Worm (Caenorhabditis elegans) whole organism, L1 larva: ENCODE data around the gene K10H10.4.

Experiments
- C16A3.4 ChIP-seq: fragments of 150-350 bp; optimal IDR thresholded peaks from 2 replicates; lab custom pipeline; 2014; ENCODE audit warnings: missing biosample characterization, missing genetic modification characterization
- C34B4.2 ChIP-seq: sonication (generic microtip); optimal IDR thresholded peaks from 2 replicates; lab custom pipeline; 2017; ENCODE audit warnings: mild to moderate bottlenecking, missing genetic modification characterization, missing compliant biosample characterization
- ceh-63 ChIP-seq: fragments of 200-800 bp; sonication (Bioruptor generic); optimal IDR thresholded peaks from 2 replicates; lab custom pipeline; 2018; ENCODE audit warnings: mild to moderate bottlenecking, missing genetic modification characterization, missing compliant biosample characterization
- ceh-8 ChIP-seq: fragments of 200-800 bp; sonication (Bioruptor generic); optimal IDR thresholded peaks from 2 replicates; lab custom pipeline; 2018; ENCODE audit warnings: mild to moderate bottlenecking, missing genetic modification characterization, moderate library complexity, missing compliant biosample characterization
- ceh-82 ChIP-seq, 3 experiments: fragments of 150-350 bp in 1 of 3; sonication (generic microtip) in 2 of 3; optimal IDR thresholded peaks; 2 replicates each; lab custom pipeline; 2014 to 2017; ENCODE audit warnings: missing biosample characterization in 3 of 3, missing genetic modification characterization in 3 of 3
- ceh-88 ChIP-seq: fragments of 200-800 bp; sonication (Bioruptor generic); IDR thresholded peaks from 2 replicates; pipeline ENCODE4 v1.3.6; 2022; ENCODE audit warnings: missing genetic modification characterization, missing compliant biosample characterization
- ces-1 ChIP-seq: fragments of 150-350 bp; optimal IDR thresholded peaks from 2 replicates; lab custom pipeline; 2014; ENCODE audit warnings: missing biosample characterization, missing genetic modification reagents, missing genetic modification characterization
- efl-1 ChIP-seq, 4 experiments: fragments of 150-350 bp; optimal IDR thresholded peaks in 3 of 4; peaks in 1 of 4; 1 replicate in 1 of 4; 2 replicates in 3 of 4; lab custom pipeline; 2014; ENCODE audit warnings: missing biosample characterization in 2 of 4, missing genetic modification characterization in 2 of 4, missing genetic modification reagents in 2 of 4
- efl-3 ChIP-seq: fragments of 200-800 bp; sonication (Bioruptor generic); optimal IDR thresholded peaks from 2 replicates; lab custom pipeline; 2018; ENCODE audit warnings: mild to moderate bottlenecking, missing genetic modification characterization, missing compliant biosample characterization
- egl-13 ChIP-seq: sonication (generic microtip); optimal IDR thresholded peaks from 2 replicates; lab custom pipeline; 2016; ENCODE audit warnings: missing genotype, missing genetic modification reagents, missing genetic modification characterization, missing compliant biosample characterization
- egl-27 ChIP-seq, 2 experiments: fragments of 150-350 bp in 1 of 2; sonication (generic microtip); optimal IDR thresholded peaks; 3 replicates each; lab custom pipeline; 2017 to 2018; ENCODE audit warnings: missing biosample characterization in 2 of 2, missing genetic modification characterization in 2 of 2, missing genetic modification reagents in 2 of 2
- fkh-8 ChIP-seq: sonication (generic microtip); optimal IDR thresholded peaks from 2 replicates; lab custom pipeline; 2016; ENCODE audit warnings: mild to moderate bottlenecking, missing genetic modification characterization, missing compliant biosample characterization
- fos-1 ChIP-seq: fragments of 150-350 bp; optimal IDR thresholded peaks from 2 replicates; lab custom pipeline; 2014; ENCODE audit warnings: missing biosample characterization, missing genetic modification characterization
- grh-1 ChIP-seq: fragments of 200-800 bp; sonication (Bioruptor generic); IDR thresholded peaks from 2 replicates; pipeline ENCODE4 v1.3.6; 2022; ENCODE audit warnings: missing genetic modification reagents, missing genetic modification characterization, missing compliant biosample characterization
- hlh-17 ChIP-seq: fragments of 200-800 bp; sonication (Bioruptor generic); optimal IDR thresholded peaks from 2 replicates; lab custom pipeline; 2018; ENCODE audit warnings: missing genetic modification characterization, mild to moderate bottlenecking, missing compliant biosample characterization, moderate library complexity, borderline replicate concordance
- hlh-4 ChIP-seq: sonication (generic microtip); optimal IDR thresholded peaks from 2 replicates; lab custom pipeline; 2016; ENCODE audit warnings: mild to moderate bottlenecking, missing genetic modification characterization, missing compliant biosample characterization
- hpl-2 ChIP-seq: fragments of 150-350 bp; optimal IDR thresholded peaks from 2 replicates; lab custom pipeline; 2014; ENCODE audit warnings: missing biosample characterization, missing genetic modification reagents, missing genetic modification characterization
- irx-1 ChIP-seq: sonication (generic microtip); optimal IDR thresholded peaks from 2 replicates; lab custom pipeline; 2016; ENCODE audit warnings: missing genetic modification characterization, missing compliant biosample characterization
- jun-1 ChIP-seq: fragments of 150-350 bp; optimal IDR thresholded peaks from 2 replicates; lab custom pipeline; 2014; ENCODE audit warnings: missing biosample characterization, missing genetic modification reagents, missing genetic modification characterization
- lin-15B ChIP-seq: fragments of 150-350 bp; sonication (generic microtip); optimal IDR thresholded peaks from 3 replicates; lab custom pipeline; 2014; ENCODE audit warnings: missing biosample characterization, missing genetic modification characterization
- lir-3 ChIP-seq: sonication (generic microtip); optimal IDR thresholded peaks from 2 replicates; lab custom pipeline; 2016; ENCODE audit warnings: mild to moderate bottlenecking, missing genetic modification characterization, moderate library complexity, missing compliant biosample characterization; ENCODE audit not compliant: poor library complexity
- mab-9 ChIP-seq: fragments of 200-800 bp; sonication (Bioruptor generic); IDR thresholded peaks from 2 replicates; pipeline ENCODE4 v1.3.6; 2022; ENCODE audit warnings: missing genetic modification reagents, missing genetic modification characterization, missing compliant biosample characterization
- mef-2 ChIP-seq: fragments of 150-350 bp; optimal IDR thresholded peaks from 2 replicates; lab custom pipeline; 2014; ENCODE audit warnings: missing biosample characterization, missing genetic modification characterization
- mep-1 ChIP-seq: fragments of 150-350 bp; optimal IDR thresholded peaks from 2 replicates; lab custom pipeline; 2014; ENCODE audit warnings: missing biosample characterization, missing genetic modification characterization
- nhr-11 ChIP-seq: fragments of 150-350 bp; optimal IDR thresholded peaks from 2 replicates; lab custom pipeline; 2014; ENCODE audit warnings: missing biosample characterization, missing genetic modification characterization
- nhr-19 ChIP-seq: fragments of 200-800 bp; sonication (Bioruptor generic); conservative IDR thresholded peaks from 2 replicates; pipeline ENCODE4 v1.3.6; 2022; ENCODE audit warnings: missing genetic modification characterization, missing compliant biosample characterization
- nhr-237 ChIP-seq: fragments of 150-350 bp; optimal IDR thresholded peaks from 2 replicates; lab custom pipeline; 2014; ENCODE audit warnings: missing biosample characterization, missing genetic modification characterization
- nhr-28 ChIP-seq: fragments of 150-350 bp; optimal IDR thresholded peaks from 2 replicates; lab custom pipeline; 2014; ENCODE audit warnings: missing biosample characterization, missing genetic modification characterization
- nhr-47 ChIP-seq: sonication (generic microtip); optimal IDR thresholded peaks from 2 replicates; lab custom pipeline; 2016; ENCODE audit warnings: mild to moderate bottlenecking, missing genetic modification characterization, moderate library complexity, missing compliant biosample characterization
- nhr-71 ChIP-seq: sonication (generic microtip); optimal IDR thresholded peaks from 2 replicates; lab custom pipeline; 2016; ENCODE audit warnings: mild to moderate bottlenecking, missing genetic modification characterization, moderate library complexity, missing compliant biosample characterization
- nhr-76 ChIP-seq: sonication (generic microtip); optimal IDR thresholded peaks from 2 replicates; lab custom pipeline; 2017; ENCODE audit warnings: missing biosample characterization, missing genetic modification characterization
- nhr-84 ChIP-seq: sonication (generic microtip); optimal IDR thresholded peaks from 2 replicates; lab custom pipeline; 2017; ENCODE audit warnings: missing biosample characterization, missing genetic modification characterization
- nhr-85 ChIP-seq: sonication (generic microtip); peaks from one replicate; lab custom pipeline; 2016; ENCODE audit warnings: missing genetic modification characterization, inconsistent platforms, missing compliant biosample characterization
- nhr-90 ChIP-seq: sonication (generic microtip); optimal IDR thresholded peaks from 2 replicates; lab custom pipeline; 2016; ENCODE audit warnings: mild to moderate bottlenecking, missing genetic modification characterization, missing compliant biosample characterization; ENCODE audit not compliant: poor library complexity
- pax-3 ChIP-seq: fragments of 200-800 bp; sonication (Bioruptor generic); optimal IDR thresholded peaks from 2 replicates; lab custom pipeline; 2018; ENCODE audit warnings: mild to moderate bottlenecking, missing genetic modification characterization, moderate library complexity, missing compliant biosample characterization
- pqm-1 ChIP-seq: sonication (generic microtip); optimal IDR thresholded peaks from 3 replicates; lab custom pipeline; 2017; ENCODE audit warnings: missing biosample characterization, missing genetic modification characterization
- rnt-1 ChIP-seq: sonication (generic microtip); optimal IDR thresholded peaks from 2 replicates; lab custom pipeline; 2016; ENCODE audit warnings: mild to moderate bottlenecking, missing genetic modification characterization, moderate library complexity, missing compliant biosample characterization
- snpc-4 ChIP-seq: fragments of 150-350 bp; optimal IDR thresholded peaks from 2 replicates; lab custom pipeline; 2014; ENCODE audit warnings: missing biosample characterization, missing genetic modification characterization
- sox-4 ChIP-seq: sonication (generic microtip); optimal IDR thresholded peaks from 2 replicates; lab custom pipeline; 2016; ENCODE audit warnings: missing genetic modification characterization, missing compliant biosample characterization
- sptf-1 ChIP-seq: fragments of 150-350 bp; optimal IDR thresholded peaks from 2 replicates; lab custom pipeline; 2014; ENCODE audit warnings: missing biosample characterization, missing genetic modification characterization
- sup-37 ChIP-seq: fragments of 200-800 bp; sonication (Bioruptor generic); optimal IDR thresholded peaks from 2 replicates; lab custom pipeline; 2018; ENCODE audit warnings: mild to moderate bottlenecking, missing genetic modification characterization, missing compliant biosample characterization
- tbx-2 ChIP-seq: sonication (generic microtip); optimal IDR thresholded peaks from 2 replicates; lab custom pipeline; 2016; ENCODE audit warnings: missing genetic modification characterization, missing compliant biosample characterization
- tlp-1 ChIP-seq: fragments of 150-350 bp; optimal IDR thresholded peaks from 2 replicates; lab custom pipeline; 2014; ENCODE audit warnings: missing biosample characterization, missing genetic modification characterization
- unc-130 ChIP-seq: fragments of 150-350 bp; optimal IDR thresholded peaks from 2 replicates; lab custom pipeline; 2017; ENCODE audit warnings: missing biosample characterization, missing genetic modification characterization, inconsistent platforms
- unc-62 ChIP-seq: fragments of 150-350 bp; optimal IDR thresholded peaks from 2 replicates; lab custom pipeline; 2014; ENCODE audit warnings: missing biosample characterization, missing genetic modification reagents, missing genetic modification characterization
- unc-98 ChIP-seq: fragments of 200-800 bp; sonication (Bioruptor generic); IDR thresholded peaks from 2 replicates; pipeline ENCODE4 v1.3.6; 2022; ENCODE audit warnings: missing genetic modification characterization, missing compliant biosample characterization
- vab-15 ChIP-seq: sonication (generic microtip); optimal IDR thresholded peaks from 2 replicates; lab custom pipeline; 2017; ENCODE audit warnings: missing genotype, mild to moderate bottlenecking, missing genetic modification characterization, missing compliant biosample characterization
- xbp-1 ChIP-seq: sonication (generic microtip); optimal IDR thresholded peaks from 2 replicates; lab custom pipeline; 2016; ENCODE audit warnings: missing genetic modification characterization, missing compliant biosample characterization
- zag-1 ChIP-seq: fragments of 150-350 bp; optimal IDR thresholded peaks from 2 replicates; lab custom pipeline; 2014; ENCODE audit warnings: missing biosample characterization, missing genetic modification characterization
- zip-4 ChIP-seq: fragments of 200-800 bp; sonication (Bioruptor generic); optimal IDR thresholded peaks from 2 replicates; lab custom pipeline; 2018; ENCODE audit warnings: mild to moderate bottlenecking, missing genetic modification characterization, moderate library complexity, missing compliant biosample characterization
- ztf-11 ChIP-seq, 2 experiments: sonication (generic microtip); optimal IDR thresholded peaks; 2 replicates each; lab custom pipeline; 2016 to 2017; ENCODE audit warnings: missing genetic modification characterization in 2 of 2, missing biosample characterization in 1 of 2, missing compliant biosample characterization in 1 of 2
- ztf-4 ChIP-seq: fragments of 150-350 bp; optimal IDR thresholded peaks from 2 replicates; lab custom pipeline; 2014; ENCODE audit warnings: missing biosample characterization, missing genetic modification characterization

Gene K10H10.4

DNA sequence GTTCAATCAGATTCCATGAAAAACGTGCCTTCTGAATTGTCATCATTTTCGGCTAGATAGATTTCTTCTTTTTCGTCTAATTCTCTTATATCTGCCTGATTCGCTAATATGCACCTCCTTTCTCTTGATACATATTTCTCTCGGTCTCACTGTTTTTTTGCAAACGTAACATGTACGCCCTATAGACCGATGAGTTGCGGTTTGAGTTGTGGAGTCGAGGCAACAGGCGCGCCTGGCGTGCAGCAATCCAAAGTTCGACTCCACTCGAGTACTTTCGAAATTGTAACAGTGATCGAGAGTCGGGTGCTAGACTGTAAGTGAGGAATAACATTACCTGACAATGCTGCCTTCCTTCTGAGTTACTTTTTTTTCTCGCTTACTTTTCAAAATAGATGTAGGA, 3.4 kb upstream of the K10H10.4 start (continued):
- TF ChIP-seq ceh-82 (tag; optimal IDR thresholded peaks at IDR 0.05; lab: Kevin White, UChicago): peak; percentile 26 to 56 (median 48)
- TF ChIP-seq ceh-88: peak; percentile 54
- TF ChIP-seq jun-1 (tag; lab: Kevin White, UChicago): peak; percentile 56
- TF ChIP-seq ztf-11 (tag; optimal IDR thresholded peaks at IDR 0.05; lab: Kevin White, UChicago): peak in 1 of 2 experiments; percentile 66
- TF ChIP-seq C34B4.2: no peak
- TF ChIP-seq efl-1 (optimal IDR thresholded peaks at IDR 0.05; lab: Kevin White, UChicago): peak; percentile 66 to 68
- TF ChIP-seq efl-1 (GFP tag; optimal IDR thresholded peaks at IDR 0.05 in 1 of 2; lab: Kevin White, UChicago): peak; percentile 53 to 96
- peak; percentile 93 for TF ChIP-seq C16A3.4 (tag; lab: Kevin White, UChicago)
- peak; percentile 75 for TF ChIP-seq snpc-4 (tag; lab: Kevin White, UChicago)
- TF ChIP-seq irx-1: peak; percentile 58
- no peak for TF ChIP-seq nhr-84 (tag; lab: Kevin White, UChicago)
- TF ChIP-seq zag-1: no peak
- peak; percentile 44 for TF ChIP-seq mef-2 (tag; lab: Kevin White, UChicago)
- TF ChIP-seq nhr-19 (GFP tag; lab: Robert Waterston, UW): peak; percentile 79
- peak; percentile 22 to 50 for TF ChIP-seq egl-27 (tag; optimal IDR thresholded peaks at IDR 0.05; lab: Kevin White, UChicago)
- peak; percentile 94 for TF ChIP-seq nhr-90 (tag; lab: Kevin White, UChicago)
- TF ChIP-seq sup-37 (GFP tag; lab: Kevin White, UChicago): no peak
- peak; percentile 86 for TF ChIP-seq nhr-71 (tag; lab: Kevin White, UChicago)
- TF ChIP-seq pax-3 (tag; lab: Kevin White, UChicago): peak; percentile 76
- TF ChIP-seq sox-4 (tag; lab: Kevin White, UChicago): peak; percentile 24
- TF ChIP-seq ceh-8 (GFP tag; lab: Kevin White, UChicago): peak; percentile 41
- peak; percentile 90 for TF ChIP-seq rnt-1 (tag; lab: Kevin White, UChicago)
- no peak for TF ChIP-seq unc-98 (GFP tag; lab: Robert Waterston, UW)
- no peak for TF ChIP-seq hlh-4 (tag; lab: Kevin White, UChicago)
- TF ChIP-seq unc-62 (GFP tag; lab: Kevin White, UChicago): no peak
- no peak for TF ChIP-seq nhr-76 (tag; lab: Kevin White, UChicago)
- no peak for TF ChIP-seq tlp-1 (tag; lab: Kevin White, UChicago)
- peak; percentile 86 for TF ChIP-seq nhr-47 (tag; lab: Kevin White, UChicago)
- no peak for TF ChIP-seq nhr-28 (tag; lab: Kevin White, UChicago)
- no peak for TF ChIP-seq lin-15B (tag; lab: Kevin White, UChicago)
- peak; percentile 78 for TF ChIP-seq unc-130 (tag; lab: Kevin White, UChicago)
- peak; percentile 77 for TF ChIP-seq fos-1
- TF ChIP-seq grh-1 (GFP tag; lab: Robert Waterston, UW): peak; percentile 47; the same call in 1 of the 2 replicates
- peak; percentile 18 for TF ChIP-seq ztf-4
- peak; percentile 83 for TF ChIP-seq tbx-2
- TF ChIP-seq ceh-63: no peak
- TF ChIP-seq sptf-1 (tag; lab: Kevin White, UChicago): no peak
- TF ChIP-seq mab-9 (GFP tag; lab: Robert Waterston, UW): no peak
- peak; percentile 68 for TF ChIP-seq xbp-1 (tag; lab: Kevin White, UChicago)
- TF ChIP-seq zip-4: peak; percentile 30
- peak; percentile 94 for TF ChIP-seq nhr-85 (tag; lab: Kevin White, UChicago)
- peak; percentile 83 for TF ChIP-seq lir-3 (tag; lab: Kevin White, UChicago)
- TF ChIP-seq fkh-8 (tag; lab: Kevin White, UChicago): peak; percentile 39
- no peak for TF ChIP-seq hlh-17
- TF ChIP-seq pqm-1 (tag; lab: Kevin White, UChicago): peak; percentile 7
- peak; percentile 72 for TF ChIP-seq hpl-2 (GFP tag; lab: Kevin White, UChicago)
- peak; percentile 40 for TF ChIP-seq egl-13 (tag; lab: Kevin White, UChicago)
- peak; percentile 82 for TF ChIP-seq mep-1
- TF ChIP-seq vab-15 (tag; lab: Kevin White, UChicago): peak; percentile 57
- peak; percentile 30 for TF ChIP-seq nhr-11
- no peak for TF ChIP-seq ces-1 (GFP tag; lab: Kevin White, UChicago)
- peak; percentile 3 for TF ChIP-seq nhr-237 (tag; lab: Kevin White, UChicago)
- no peak for TF ChIP-seq efl-3 (GFP tag; lab: Kevin White, UChicago)
